Worm (Caenorhabditis elegans): ENCODE data around the gene ncs-4.
A peak's percentile ranks its signal among the peaks of the same experiment; 100 is the strongest.

ncs-4 gene

ce11 chrX:10145011-10145410, 31.3 kb upstream of the ncs-4 start (continued):
- TF ChIP-seq pha-4 (tag; optimal IDR thresholded peaks at IDR 0.05) (no peak), ceh-91 (GFP tag; IDR thresholded peaks at IDR 0.05) (no peak), cebp-2 (GFP tag; IDR thresholded peaks at IDR 0.05) (0 out of 2 replicates have a peak, but pooled peaks have one; percentile 73), madf-3 (GFP tag; IDR thresholded peaks at IDR 0.05) (peak; percentile 76; the same call in 1 of the 2 replicates), him-1 (tag; optimal IDR thresholded peaks at IDR 0.05) (peak; percentile 89), B0336.3 (GFP tag; IDR thresholded peaks at IDR 0.05) (peak; percentile 73)

- TF ChIP-seq cebp-1 (GFP tag; IDR thresholded peaks at IDR 0.05) (no peak), cebp-1 (tag; optimal IDR thresholded peaks at IDR 0.05) (peak; percentile 81), nhr-90 (tag; optimal IDR thresholded peaks at IDR 0.05) (peak; percentile 6), F23B12.7 (tag; optimal IDR thresholded peaks at IDR 0.05; ENCODE audit: insufficient read depth) (peak; percentile 10), atf-7 (tag; optimal IDR thresholded peaks at IDR 0.05) (peak; percentile 49), ekl-4 (GFP tag; IDR thresholded peaks at IDR 0.05) (peak; percentile 72), lin-26 (GFP tag; IDR thresholded peaks at IDR 0.05) (0 out of 2 replicates have a peak, but pooled peaks have one; percentile 7), mcd-1 (GFP tag; IDR thresholded peaks at IDR 0.05) (peak; percentile 58), bed-2 (GFP tag; IDR thresholded peaks at IDR 0.05) (no peak), tbp1 (GFP tag; optimal IDR thresholded peaks at IDR 0.05) (peak; percentile 60), egrh-3 (GFP tag; IDR thresholded peaks at IDR 0.05) (peak; percentile 81), Y79H2A.3 (GFP tag; conservative IDR thresholded peaks at IDR 0.05) (no peak), ZK185.1 (tag; optimal IDR thresholded peaks at IDR 0.05; ENCODE audit: poor library complexity, severe bottlenecking) (peak; percentile 59), nfyb-1 (GFP tag; IDR thresholded peaks at IDR 0.05) (peak; percentile 62; the same call in 1 of the 2 replicates), zfh-2 (GFP tag; conservative IDR thresholded peaks at IDR 0.05) (peak; percentile 99), attf-6 (GFP tag; IDR thresholded peaks at IDR 0.05) (no peak), lin-35 (GFP tag; optimal IDR thresholded peaks at IDR 0.05) (peak in 1 of 3 experiments; percentile 27), B0336.3 (GFP tag; IDR thresholded peaks at IDR 0.05) (peak; percentile 66), hsf-1 (GFP tag; IDR thresholded peaks at IDR 0.05) (no peak), somi-1 (GFP tag; optimal IDR thresholded peaks at IDR 0.05) (peak; percentile 60), athp-1 (tag; optimal IDR thresholded peaks at IDR 0.05) (peak; percentile 55), K11D2.4 (GFP tag; IDR thresholded peaks at IDR 0.05) (peak; percentile 63; the same call in 1 of the 2 replicates), K12H6.12 (tag; optimal IDR thresholded peaks at IDR 0.05) (peak; percentile 81), let-607 (tag; optimal IDR thresholded peaks at IDR 0.05) (peak in 1 of 2 experiments; percentile 25), madf-10 (tag; optimal IDR thresholded peaks at IDR 0.05) (peak; percentile 23), attf-5 (GFP tag; optimal IDR thresholded peaks at IDR 0.05) (peak; percentile 67), Y53F4B.3 (GFP tag; IDR thresholded peaks at IDR 0.05) (no peak), nhr-80 (tag; optimal IDR thresholded peaks at IDR 0.05) (peak; percentile 64), ztf-6 (GFP tag; IDR thresholded peaks at IDR 0.05) (no peak), chd-7 (tag; optimal IDR thresholded peaks at IDR 0.05) (peak; percentile 31), lin-54 (GFP tag; optimal IDR thresholded peaks at IDR 0.05) (peak; percentile 13), dox-1 (GFP tag; IDR thresholded peaks at IDR 0.05) (peak; percentile 81; the same call in 1 of the 2 replicates), gei-17 (GFP tag; optimal IDR thresholded peaks at IDR 0.05) (peak; percentile 53), ets-4 (GFP tag; optimal IDR thresholded peaks at IDR 0.05) (peak; percentile 50), egl-44 (GFP tag; IDR thresholded peaks at IDR 0.05) (peak; percentile 53; the same call in 1 of the 2 replicates), F37B4.10 (GFP tag; IDR thresholded peaks at IDR 0.05) (no peak), ceh-100 (GFP tag; IDR thresholded peaks at IDR 0.05) (no peak), Y56A3A.18 (GFP tag; IDR thresholded peaks at IDR 0.05) (no peak), snpc-4 (GFP tag; optimal IDR thresholded peaks at IDR 0.05) (peak; percentile 44), snpc-4 (tag; optimal IDR thresholded peaks at IDR 0.05) (peak in 3 of 4 experiments; percentile 37 to 69 (median 47)), repo-1 (tag; optimal IDR thresholded peaks at IDR 0.05) (peak; percentile 55), unc-62 (GFP tag; optimal IDR thresholded peaks at IDR 0.05) (peak; percentile 48)
Observed at ce11 chrX:10146592-10146991, 29.7 kb upstream of the ncs-4 start, which contains the start of gene unc-115. Gene unc-115, plus strand, starts transcription at chrX:10146892.

Measured in whole organism, young adult.